Fruit fly (Drosophila melanogaster) whole organism, prepupa: Measurements from ENCODE around the gene Osi18.

Experiments used
- CG8319 ChIP-seq: fragments of 200-800 bp; sonication (Bioruptor generic); optimal IDR thresholded peaks from 3 replicates; lab custom pipeline; 2016; ENCODE audit warnings: missing biosample characterization, missing genetic modification characterization
- dsx ChIP-seq: fragments of 200-800 bp; optimal IDR thresholded peaks from 3 replicates; lab custom pipeline; 2019; ENCODE audit warnings: missing biosample characterization, mild to moderate bottlenecking, missing genetic modification characterization, moderate library complexity; ENCODE audit not compliant: poor library complexity, severe bottlenecking

DNA sequence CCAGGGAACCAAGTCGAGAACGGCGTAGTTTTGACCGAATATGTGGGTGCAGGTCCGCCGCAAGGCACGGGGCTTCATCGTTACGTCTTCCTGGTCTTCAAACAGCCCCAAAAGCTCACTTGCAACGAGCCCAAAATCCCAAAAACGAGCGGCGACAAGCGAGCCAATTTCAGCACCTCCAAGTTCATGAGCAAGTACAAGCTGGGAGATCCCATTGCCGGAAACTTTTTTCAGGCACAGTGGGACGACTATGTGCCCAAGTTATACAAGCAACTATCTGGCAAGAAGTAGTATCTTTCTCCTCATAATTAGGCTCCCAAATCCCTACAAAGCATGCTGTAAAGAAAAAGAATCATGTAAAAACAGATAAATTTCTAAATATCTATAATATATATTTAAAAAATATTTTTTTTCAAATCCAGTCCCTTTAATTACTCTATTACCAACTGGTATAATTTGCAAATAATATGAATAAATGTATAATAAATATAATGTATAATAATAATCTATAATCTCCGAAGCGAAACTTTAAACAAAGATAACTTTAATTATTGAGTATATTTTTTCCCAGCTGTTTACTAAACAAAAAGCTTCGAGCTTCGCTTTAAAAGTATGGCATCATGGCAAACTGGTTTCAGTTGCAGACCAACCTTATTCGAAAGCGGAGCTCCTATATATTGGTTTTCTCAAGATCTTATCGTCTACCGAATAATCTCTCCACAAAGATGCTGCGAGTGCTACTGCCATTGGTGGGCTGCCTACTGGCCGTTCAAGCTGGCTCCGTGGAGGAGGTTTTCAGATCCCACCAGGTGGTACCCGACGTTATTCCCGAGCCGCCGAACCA is 13.6 kb downstream of the Osi18 start, which contains the start of gene CG17919:
- TF ChIP-seq dsx (GFP tag; lab: Kevin White, UChicago) (peak; percentile 13), CG8319 (no peak)
